Worm (Caenorhabditis elegans): Measurements from ENCODE around the gene ZK488.6.

ZK488.6 gene

DNA sequence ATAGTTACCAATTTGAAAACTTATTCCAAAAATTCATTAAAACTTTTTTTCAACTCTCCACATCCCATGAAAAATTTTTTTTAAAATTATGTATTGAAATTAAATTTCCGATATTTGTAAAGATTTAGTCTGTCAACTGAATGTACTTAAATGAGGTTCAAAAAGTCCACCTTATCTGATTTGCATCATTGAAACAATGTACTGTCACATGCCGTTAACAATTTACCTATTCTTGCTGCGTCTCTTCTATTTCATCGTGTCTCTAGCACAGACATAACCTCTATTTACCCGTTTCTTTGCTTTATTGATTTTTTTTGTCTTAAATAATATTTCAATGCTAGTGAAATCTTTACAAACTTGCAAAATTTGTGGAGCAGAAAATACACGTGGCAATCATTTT, 19.9 kb downstream of the ZK488.6 start, which contains the start of gene nhr-90:
Gene nhr-90, plus strand, starts transcription at position 296 of the 400 bp plus-strand sequence.
- TF ChIP-seq hlh-4 (tag; optimal IDR thresholded peaks at IDR 0.05) (no peak), blmp-1 (tag; optimal IDR thresholded peaks at IDR 0.05) (peak; percentile 0), irx-1 (tag; optimal IDR thresholded peaks at IDR 0.05) (no peak), unc-62 (GFP tag; optimal IDR thresholded peaks at IDR 0.05) (no peak), pax-3 (tag; optimal IDR thresholded peaks at IDR 0.05) (no peak), nhr-28 (tag; optimal IDR thresholded peaks at IDR 0.05) (no peak), F16B12.6 (tag; optimal IDR thresholded peaks at IDR 0.05) (no peak), lin-35 (GFP tag; optimal IDR thresholded peaks at IDR 0.05) (peak in 1 of 2 experiments; percentile 46), nhr-85 (tag) (peak; percentile 72), skn-1 (tag; optimal IDR thresholded peaks at IDR 0.05) (peak; percentile 18), lin-15B (tag; optimal IDR thresholded peaks at IDR 0.05) (no peak), tlp-1 (tag; optimal IDR thresholded peaks at IDR 0.05) (no peak), C04F5.9 (tag; optimal IDR thresholded peaks at IDR 0.05) (no peak), lin-14 (GFP tag; optimal IDR thresholded peaks at IDR 0.05) (no peak), C16A3.4 (tag; optimal IDR thresholded peaks at IDR 0.05) (peak; percentile 5), zip-4 (GFP tag; optimal IDR thresholded peaks at IDR 0.05) (no peak), nhr-19 (GFP tag; conservative IDR thresholded peaks at IDR 0.05) (no peak), jun-1 (tag; optimal IDR thresholded peaks at IDR 0.05) (no peak), efl-1 (optimal IDR thresholded peaks at IDR 0.05) (no peak), efl-1 (GFP tag; optimal IDR thresholded peaks at IDR 0.05 in 1 of 2) (peak in 1 of 2 experiments; percentile 46), nhr-20 (tag; optimal IDR thresholded peaks at IDR 0.05) (peak; percentile 55), ama-1 (optimal IDR thresholded peaks at IDR 0.05) (no peak), sox-4 (tag; optimal IDR thresholded peaks at IDR 0.05) (no peak), vab-15 (tag; optimal IDR thresholded peaks at IDR 0.05) (no peak), fkh-4 (tag; optimal IDR thresholded peaks at IDR 0.05; ENCODE audit: borderline replicate concordance) (no peak), nhr-47 (tag; optimal IDR thresholded peaks at IDR 0.05) (no peak), lir-3 (tag; optimal IDR thresholded peaks at IDR 0.05; ENCODE audit: poor library complexity) (no peak), swsn-7 (tag; optimal IDR thresholded peaks at IDR 0.05) (no peak), nhr-11 (tag; optimal IDR thresholded peaks at IDR 0.05) (no peak), unc-86 (tag; optimal IDR thresholded peaks at IDR 0.05) (no peak), mep-1 (tag; optimal IDR thresholded peaks at IDR 0.05) (no peak), nhr-71 (tag; optimal IDR thresholded peaks at IDR 0.05) (no peak)

DNA sequence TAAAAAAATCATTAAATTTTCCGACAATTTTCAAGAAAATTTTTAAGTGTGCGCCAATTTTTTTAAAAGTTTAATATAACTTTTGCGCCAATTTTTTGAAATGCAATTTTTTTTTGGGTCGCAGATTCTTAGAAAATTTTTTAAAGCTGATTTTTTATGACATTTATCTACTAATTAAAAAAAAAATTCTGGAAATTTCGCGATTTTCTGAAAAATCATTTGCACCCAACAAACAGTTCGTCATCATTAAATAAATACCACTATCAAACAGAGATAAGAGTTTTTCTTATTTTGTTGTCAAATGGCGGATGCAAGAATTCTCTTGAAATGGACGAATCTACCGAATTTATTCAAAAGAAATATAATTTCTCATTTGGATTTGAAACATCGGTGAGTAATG, 25.0 kb downstream of the ZK488.6 start, which contains the start of gene F48G7.13:
Gene F48G7.13, plus strand, starts transcription at position 301 of the 400 bp plus-strand sequence.
- TF ChIP-seq ceh-63 (GFP tag; optimal IDR thresholded peaks at IDR 0.05), result no peak

DNA sequence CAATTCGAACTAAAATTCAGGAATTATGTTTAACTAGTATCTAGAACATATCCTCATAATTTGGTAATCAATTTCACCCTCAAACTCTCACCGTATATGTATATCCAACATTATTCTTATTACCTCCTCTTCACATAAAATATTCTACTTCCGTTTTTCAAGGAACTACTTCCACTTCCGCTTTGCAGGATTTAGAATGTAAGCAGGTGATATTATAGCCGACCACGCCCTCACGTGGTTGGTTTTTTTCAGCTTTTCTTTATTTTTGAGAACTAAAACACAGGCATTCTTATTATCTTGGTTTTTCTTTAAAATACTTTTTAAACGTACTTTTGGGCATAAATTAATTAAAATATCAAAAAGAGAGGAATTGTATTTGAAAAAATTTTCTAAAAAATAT, 27.6 kb downstream of the ZK488.6 start:
- no peak for TF ChIP-seq ets-5 (GFP tag; IDR thresholded peaks at IDR 0.05)
- no peak for TF ChIP-seq aha-1 (tag; optimal IDR thresholded peaks at IDR 0.05)
- peak; percentile 27 for TF ChIP-seq nhr-11 (tag; optimal IDR thresholded peaks at IDR 0.05)
- TF ChIP-seq swsn-7 (tag; optimal IDR thresholded peaks at IDR 0.05), result peak; percentile 28
- no peak for TF ChIP-seq lin-13 (GFP tag; optimal IDR thresholded peaks at IDR 0.05)
- peak; percentile 93 for TF ChIP-seq fkh-8 (tag; optimal IDR thresholded peaks at IDR 0.05)
- TF ChIP-seq ceh-88 (GFP tag; IDR thresholded peaks at IDR 0.05), result no peak
- peak; percentile 75 for TF ChIP-seq lin-14 (GFP tag; optimal IDR thresholded peaks at IDR 0.05)
- no peak for TF ChIP-seq fos-1 (tag; optimal IDR thresholded peaks at IDR 0.05)
- no peak for TF ChIP-seq vab-15 (tag; optimal IDR thresholded peaks at IDR 0.05)
- peak; percentile 44 for TF ChIP-seq nhr-20 (tag; optimal IDR thresholded peaks at IDR 0.05)
- no peak for TF ChIP-seq ztf-11 (tag; optimal IDR thresholded peaks at IDR 0.05)
- TF ChIP-seq lsy-2 (tag; optimal IDR thresholded peaks at IDR 0.05), result peak in 1 of 2 experiments; percentile 38
- peak; percentile 82 for TF ChIP-seq nhr-71 (tag; optimal IDR thresholded peaks at IDR 0.05)
- peak; percentile 77 for TF ChIP-seq nhr-47 (tag; optimal IDR thresholded peaks at IDR 0.05)
- peak; percentile 97 for TF ChIP-seq hlh-4 (tag; optimal IDR thresholded peaks at IDR 0.05)
- peak; percentile 43 for TF ChIP-seq sox-4 (tag; optimal IDR thresholded peaks at IDR 0.05)
- no peak for TF ChIP-seq sup-37 (GFP tag; optimal IDR thresholded peaks at IDR 0.05)
- TF ChIP-seq fkh-10 (GFP tag; optimal IDR thresholded peaks at IDR 0.05), result no peak
- no peak for TF ChIP-seq nhr-28 (tag; optimal IDR thresholded peaks at IDR 0.05)
- peak; percentile 34 for TF ChIP-seq unc-86 (tag; optimal IDR thresholded peaks at IDR 0.05)
- no peak for TF ChIP-seq tbx-2 (tag; optimal IDR thresholded peaks at IDR 0.05)
- no peak for TF ChIP-seq lin-39 (tag; optimal IDR thresholded peaks at IDR 0.05)
- no peak for TF ChIP-seq ceh-90 (tag; optimal IDR thresholded peaks at IDR 0.05)

Data from whole organism, L1 larva.